Worm (Caenorhabditis elegans): ENCODE measurements around the gene acs-12.

DNA sequence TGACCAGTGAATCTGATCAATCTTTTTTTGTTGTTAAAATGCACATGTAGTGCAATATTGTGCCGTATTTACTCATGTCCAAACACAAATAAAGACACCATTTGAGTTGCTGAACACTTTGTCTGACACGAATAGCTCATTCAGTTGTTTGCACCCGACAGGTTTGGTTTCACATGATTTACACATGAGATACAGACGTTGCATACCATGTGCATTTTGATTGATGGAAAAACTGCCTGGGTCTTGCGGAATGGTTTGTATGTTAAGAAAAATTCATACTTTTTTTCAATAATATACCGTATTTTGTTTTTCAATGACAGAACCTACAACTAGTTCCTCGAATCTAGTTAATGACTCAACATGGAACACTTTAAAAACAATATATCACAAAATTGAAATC is 32.8 kb upstream of the acs-12 start:
- no peak for TF ChIP-seq rcor-1 (GFP tag; IDR thresholded peaks at IDR 0.05)
- TF ChIP-seq lin-54 (GFP tag; optimal IDR thresholded peaks at IDR 0.05) = no peak
- TF ChIP-seq snpc-1.1 (tag; optimal IDR thresholded peaks at IDR 0.05; ENCODE audit: insufficient read depth) = no peak
- no peak for TF ChIP-seq unc-62 (GFP tag; optimal IDR thresholded peaks at IDR 0.05)
- TF ChIP-seq bed-1 (GFP tag; IDR thresholded peaks at IDR 0.05) = no peak
- no peak for TF ChIP-seq F49E8.2 (tag; optimal IDR thresholded peaks at IDR 0.05; ENCODE audit: insufficient read depth)
- no peak for TF ChIP-seq F22D6.2 (tag; optimal IDR thresholded peaks at IDR 0.05)
- no peak for TF ChIP-seq F57C9.4 (tag; optimal IDR thresholded peaks at IDR 0.05)
- no peak for TF ChIP-seq nfya-1 (tag; optimal IDR thresholded peaks at IDR 0.05; ENCODE audit: borderline replicate concordance, insufficient read depth)
